Worm (Caenorhabditis elegans) whole organism, L3 larva: Measurements from ENCODE around the gene F08F8.11.

ENCODE experiments used
- fkh-2 ChIP-seq: fragments of 150-350 bp; optimal IDR thresholded peaks from 2 replicates; lab custom pipeline; 2014; ENCODE audit warnings: missing biosample characterization, missing genetic modification reagents, missing genetic modification characterization
- nfya-1 ChIP-seq: sonication (generic microtip); optimal IDR thresholded peaks from 2 replicates; lab custom pipeline; 2017; ENCODE audit warnings: missing genetic modification characterization, mild to moderate bottlenecking, missing compliant biosample characterization, antibody characterized with exemption, moderate library complexity; ENCODE audit not compliant: insufficient read depth
- nhr-28 ChIP-seq: fragments of 150-350 bp; optimal IDR thresholded peaks from 2 replicates; lab custom pipeline; 2014; ENCODE audit warnings: missing biosample characterization, missing genetic modification characterization
- sea-2 ChIP-seq: fragments of 150-350 bp; sonication (generic microtip); optimal IDR thresholded peaks from 4 replicates; lab custom pipeline; 2014; ENCODE audit warnings: missing biosample characterization, missing genetic modification reagents, missing genetic modification characterization

- TF ChIP-seq sea-2 (no peak), nhr-28 (tag; lab: Kevin White, UChicago) (no peak), nfya-1 (tag; lab: Kevin White, UChicago) (no peak), fkh-2 (no peak)
These were observed 16.6 kb upstream of the F08F8.11 start, which contains the start of gene gos-28 for ce11 chrIII:7349075-7349474.
